ENCODE assay signal across 4 worm cellular contexts in genomic region chrV:10897172-10897571, ce11.
TF ChIP-seq lines count a peak whose summit lies in the region.

No protein-coding gene starts in this region.

TF ChIP-seq in whole organism, L2 larva, 48 proteins besides CTCF, POLR2A, EP300 and RAD21 (continues in another document):
- peak; percentile 80 for TF ChIP-seq skn-1 (tag; optimal IDR thresholded peaks at IDR 0.05; lab: Kevin White, UChicago)
- TF ChIP-seq sem-4 (tag; optimal IDR thresholded peaks at IDR 0.05; lab: Kevin White, UChicago), result peak; percentile 98
- peak; percentile 100 for TF ChIP-seq unc-55 (GFP tag; optimal IDR thresholded peaks at IDR 0.05; lab: Kevin White, UChicago)
- TF ChIP-seq lin-39 (tag; optimal IDR thresholded peaks at IDR 0.05; lab: Kevin White, UChicago), result peak; percentile 53
- TF ChIP-seq nhr-10 (tag; optimal IDR thresholded peaks at IDR 0.05; lab: Kevin White, UChicago), result peak; percentile 79
- TF ChIP-seq gmeb-1 (tag; optimal IDR thresholded peaks at IDR 0.05; lab: Kevin White, UChicago), result peak; percentile 100
- peak; percentile 99 for TF ChIP-seq nhr-21 (tag; optimal IDR thresholded peaks at IDR 0.05; lab: Kevin White, UChicago)
- TF ChIP-seq ama-1 (optimal IDR thresholded peaks at IDR 0.05; lab: Kevin White, UChicago), result peak; percentile 80
- TF ChIP-seq unc-62 (GFP tag; optimal IDR thresholded peaks at IDR 0.05; lab: Kevin White, UChicago), result peak; percentile 95
- TF ChIP-seq lin-13 (GFP tag; optimal IDR thresholded peaks at IDR 0.05; lab: Kevin White, UChicago), result peak; percentile 98
- peak; percentile 95 to 98 for TF ChIP-seq lsy-2 (tag; optimal IDR thresholded peaks at IDR 0.05; lab: Kevin White, UChicago)
- peak; percentile 97 for TF ChIP-seq ztf-4 (tag; optimal IDR thresholded peaks at IDR 0.05; lab: Kevin White, UChicago)
- TF ChIP-seq Y55F3AM.14 (GFP tag; optimal IDR thresholded peaks at IDR 0.05; lab: Kevin White, UChicago), result peak; percentile 99
- TF ChIP-seq lin-11 (tag; optimal IDR thresholded peaks at IDR 0.05; lab: Kevin White, UChicago), result peak; percentile 99
- peak; percentile 93 for TF ChIP-seq ceh-82 (tag; optimal IDR thresholded peaks at IDR 0.05; lab: Kevin White, UChicago)
- TF ChIP-seq egl-27 (tag; optimal IDR thresholded peaks at IDR 0.05; lab: Kevin White, UChicago), result peak; percentile 97
- TF ChIP-seq alr-1 (tag; optimal IDR thresholded peaks at IDR 0.05; lab: Kevin White, UChicago), result no peak
- TF ChIP-seq nhr-77 (tag; optimal IDR thresholded peaks at IDR 0.05; lab: Kevin White, UChicago), result peak; percentile 92
- peak; percentile 85 for TF ChIP-seq nhr-237 (tag; optimal IDR thresholded peaks at IDR 0.05; lab: Kevin White, UChicago)
- no peak for TF ChIP-seq elt-3 (tag; optimal IDR thresholded peaks at IDR 0.05; lab: Kevin White, UChicago)
- peak; percentile 97 for TF ChIP-seq mab-5 (tag; optimal IDR thresholded peaks at IDR 0.05; lab: Kevin White, UChicago)
- peak; percentile 74 to 90 for TF ChIP-seq mdl-1 (tag; optimal IDR thresholded peaks at IDR 0.05; lab: Kevin White, UChicago)
- peak; percentile 99 for TF ChIP-seq crh-2 (tag; optimal IDR thresholded peaks at IDR 0.05; lab: Kevin White, UChicago)

TF ChIP-seq in whole organism, L4 larva, 104 proteins besides CTCF, POLR2A, EP300 and RAD21 (continues in another document):
- TF ChIP-seq D1046.2 (GFP tag; IDR thresholded peaks at IDR 0.05; lab: Robert Waterston, UW), result peak; percentile 96
- TF ChIP-seq hlh-11 (tag; optimal IDR thresholded peaks at IDR 0.05; lab: Kevin White, UChicago), result peak; percentile 99
- no peak for TF ChIP-seq ceh-82 (tag; optimal IDR thresholded peaks at IDR 0.05; lab: Kevin White, UChicago)
- peak; percentile 98 for TF ChIP-seq nhr-11 (tag; optimal IDR thresholded peaks at IDR 0.05; lab: Kevin White, UChicago)
- TF ChIP-seq mxl-2 (GFP tag; conservative IDR thresholded peaks at IDR 0.05; lab: Robert Waterston, UW), result peak; percentile 83
- 0 out of 2 replicates have a peak, but pooled peaks have one; percentile 35 for TF ChIP-seq F44E2.7 (GFP tag; IDR thresholded peaks at IDR 0.05; lab: Robert Waterston, UW)
- TF ChIP-seq ztf-11 (tag; optimal IDR thresholded peaks at IDR 0.05; lab: Kevin White, UChicago), result peak; percentile 22
- peak; percentile 23 for TF ChIP-seq cey-2 (tag; optimal IDR thresholded peaks at IDR 0.05; lab: Kevin White, UChicago; ENCODE audit: borderline replicate concordance, insufficient read depth)
- TF ChIP-seq jun-1 (tag; optimal IDR thresholded peaks at IDR 0.05; lab: Kevin White, UChicago), result peak; percentile 93
- TF ChIP-seq F10B5.3 (tag; optimal IDR thresholded peaks at IDR 0.05; lab: Kevin White, UChicago), result peak; percentile 93
- TF ChIP-seq nhr-10 (tag; optimal IDR thresholded peaks at IDR 0.05; lab: Kevin White, UChicago), result peak; percentile 95
- TF ChIP-seq madf-9 (GFP tag; conservative IDR thresholded peaks at IDR 0.05; lab: Robert Waterston, UW), result peak; percentile 85
- TF ChIP-seq snpc-4 (tag; optimal IDR thresholded peaks at IDR 0.05; lab: Kevin White, UChicago), result peak; percentile 8
- peak; percentile 84 to 88 for TF ChIP-seq madf-5 (GFP tag; IDR thresholded peaks at IDR 0.05; lab: Robert Waterston, UW)
- TF ChIP-seq Y48G9A.11 (GFP tag; IDR thresholded peaks at IDR 0.05; lab: Robert Waterston, UW), result peak; percentile 93
- peak; percentile 13 for TF ChIP-seq unc-39 (tag; optimal IDR thresholded peaks at IDR 0.05; lab: Kevin White, UChicago)
- peak; percentile 99 for TF ChIP-seq ceh-20 (GFP tag; IDR thresholded peaks at IDR 0.05; lab: Robert Waterston, UW)
- peak; percentile 96 for TF ChIP-seq arid-1 (GFP tag; conservative IDR thresholded peaks at IDR 0.05; lab: Robert Waterston, UW)
- TF ChIP-seq pha-4 (GFP tag; IDR thresholded peaks at IDR 0.05; lab: Robert Waterston, UW), result peak; percentile 98
- TF ChIP-seq pha-4 (tag; optimal IDR thresholded peaks at IDR 0.05; lab: Kevin White, UChicago), result peak; percentile 99
- no peak for TF ChIP-seq Y105C5A.15 (GFP tag; IDR thresholded peaks at IDR 0.05; lab: Robert Waterston, UW)
- TF ChIP-seq ceh-62 (tag; optimal IDR thresholded peaks at IDR 0.05; lab: Kevin White, UChicago), result no peak
- TF ChIP-seq egl-43 (GFP tag; IDR thresholded peaks at IDR 0.05; lab: Robert Waterston, UW), result peak; percentile 94

TF ChIP-seq in whole organism, late embryonic, 69 proteins besides CTCF, POLR2A, EP300 and RAD21 (continues in another document):
- TF ChIP-seq C38D4.7 (GFP tag; optimal IDR thresholded peaks at IDR 0.05; lab: Kevin White, UChicago), result peak; percentile 4
- TF ChIP-seq ceh-22 (tag; optimal IDR thresholded peaks at IDR 0.05; lab: Kevin White, UChicago), result no peak
- TF ChIP-seq pros-1 (tag; optimal IDR thresholded peaks at IDR 0.05; lab: Kevin White, UChicago), result peak; percentile 62
- TF ChIP-seq odd-2 (tag; optimal IDR thresholded peaks at IDR 0.05; lab: Kevin White, UChicago), result no peak
- TF ChIP-seq C08G9.2 (tag; optimal IDR thresholded peaks at IDR 0.05; lab: Kevin White, UChicago), result peak; percentile 73
- peak; percentile 57 for TF ChIP-seq pat-9 (tag; optimal IDR thresholded peaks at IDR 0.05; lab: Kevin White, UChicago)
- TF ChIP-seq unc-55 (GFP tag; optimal IDR thresholded peaks at IDR 0.05; lab: Kevin White, UChicago), result peak; percentile 93
- peak; percentile 57 for TF ChIP-seq lim-6 (tag; optimal IDR thresholded peaks at IDR 0.05; lab: Kevin White, UChicago)
- TF ChIP-seq nhr-232 (tag; optimal IDR thresholded peaks at IDR 0.05; lab: Kevin White, UChicago), result no peak
- TF ChIP-seq Y22D7AL.16 (tag; optimal IDR thresholded peaks at IDR 0.05; lab: Kevin White, UChicago), result peak; percentile 60
- peak; percentile 97 for TF ChIP-seq pax-1 (tag; optimal IDR thresholded peaks at IDR 0.05; lab: Kevin White, UChicago)
- peak; percentile 21 for TF ChIP-seq T23F11.4 (GFP tag; optimal IDR thresholded peaks at IDR 0.05; lab: Kevin White, UChicago)
- peak; percentile 49 for TF ChIP-seq fax-1 (tag; optimal IDR thresholded peaks at IDR 0.05; lab: Kevin White, UChicago)
- peak; percentile 85 for TF ChIP-seq unc-42 (tag; optimal IDR thresholded peaks at IDR 0.05; lab: Kevin White, UChicago)
- TF ChIP-seq ttx-3 (tag; optimal IDR thresholded peaks at IDR 0.05; lab: Kevin White, UChicago), result no peak
- TF ChIP-seq ceh-24 (tag; optimal IDR thresholded peaks at IDR 0.05; lab: Kevin White, UChicago), result no peak
- peak; percentile 66 for TF ChIP-seq F13H6.1 (tag; optimal IDR thresholded peaks at IDR 0.05; lab: Kevin White, UChicago)
- peak; percentile 85 for TF ChIP-seq ref-2 (tag; optimal IDR thresholded peaks at IDR 0.05; lab: Kevin White, UChicago)
- no peak for TF ChIP-seq hlh-15 (tag; optimal IDR thresholded peaks at IDR 0.05; lab: Kevin White, UChicago)
- peak; percentile 52 for TF ChIP-seq sdc-2 (tag; optimal IDR thresholded peaks at IDR 0.05; lab: Kevin White, UChicago)
- peak; percentile 53 for TF ChIP-seq hlh-8 (tag; optimal IDR thresholded peaks at IDR 0.05; lab: Kevin White, UChicago)
- TF ChIP-seq npax-4 (tag; optimal IDR thresholded peaks at IDR 0.05; lab: Kevin White, UChicago), result no peak
- peak; percentile 47 for TF ChIP-seq syd-9 (tag; optimal IDR thresholded peaks at IDR 0.05; lab: Kevin White, UChicago)
- TF ChIP-seq pha-2 (tag; optimal IDR thresholded peaks at IDR 0.05; lab: Kevin White, UChicago), result peak; percentile 54
- TF ChIP-seq ceh-34 (tag; optimal IDR thresholded peaks at IDR 0.05; lab: Kevin White, UChicago), result peak; percentile 89
- peak; percentile 77 for TF ChIP-seq ceh-14 (tag; optimal IDR thresholded peaks at IDR 0.05; lab: Kevin White, UChicago)

TF ChIP-seq in whole organism, mixed stage, embryonic, 35 proteins besides CTCF, POLR2A, EP300 and RAD21 (continues in another document):
- TF ChIP-seq mab-5 (tag; optimal IDR thresholded peaks at IDR 0.05; lab: Kevin White, UChicago) (no peak), zip-8 (tag; optimal IDR thresholded peaks at IDR 0.05; lab: Kevin White, UChicago) (no peak), unc-120 (tag; optimal IDR thresholded peaks at IDR 0.05; lab: Kevin White, UChicago; ENCODE audit: poor library complexity, severe bottlenecking) (peak; percentile 98), ceh-43 (GFP tag; optimal IDR thresholded peaks at IDR 0.05; lab: Kevin White, UChicago) (peak; percentile 64), elt-1 (tag; optimal IDR thresholded peaks at IDR 0.05; lab: Kevin White, UChicago; ENCODE audit: borderline replicate concordance, insufficient read depth) (peak; percentile 34), sptf-1 (tag; optimal IDR thresholded peaks at IDR 0.05; lab: Kevin White, UChicago) (peak; percentile 92), blmp-1 (tag; optimal IDR thresholded peaks at IDR 0.05; lab: Kevin White, UChicago) (peak; percentile 33), ceh-83 (GFP tag; optimal IDR thresholded peaks at IDR 0.05; lab: Kevin White, UChicago) (peak; percentile 70), hlh-1 (tag; optimal IDR thresholded peaks at IDR 0.05; lab: Kevin White, UChicago) (peak; percentile 88), ztf-11 (tag; optimal IDR thresholded peaks at IDR 0.05; lab: Kevin White, UChicago) (peak; percentile 60), nhr-2 (tag; optimal IDR thresholded peaks at IDR 0.05; lab: Kevin White, UChicago) (peak; percentile 80), unc-62 (GFP tag; optimal IDR thresholded peaks at IDR 0.05; lab: Kevin White, UChicago) (peak; percentile 94), mls-2 (tag; optimal IDR thresholded peaks at IDR 0.05; lab: Kevin White, UChicago) (peak; percentile 85), flh-1 (GFP tag; optimal IDR thresholded peaks at IDR 0.05; lab: Kevin White, UChicago) (no peak), ces-1 (GFP tag; optimal IDR thresholded peaks at IDR 0.05; lab: Kevin White, UChicago) (peak; percentile 84), mep-1 (tag; optimal IDR thresholded peaks at IDR 0.05; lab: Kevin White, UChicago) (peak; percentile 99), drap-1 (GFP tag; optimal IDR thresholded peaks at IDR 0.05; lab: Kevin White, UChicago) (peak; percentile 88), tbx-8 (GFP tag; optimal IDR thresholded peaks at IDR 0.05; lab: Kevin White, UChicago) (peak; percentile 50), pha-4 (tag; optimal IDR thresholded peaks at IDR 0.05; lab: Kevin White, UChicago) (peak; percentile 99), nhr-12 (tag; optimal IDR thresholded peaks at IDR 0.05; lab: Kevin White, UChicago) (peak; percentile 92), elt-3 (tag; optimal IDR thresholded peaks at IDR 0.05; lab: Kevin White, UChicago) (peak; percentile 86), nhr-237 (tag; optimal IDR thresholded peaks at IDR 0.05; lab: Kevin White, UChicago) (peak; percentile 97), lin-32 (GFP tag; optimal IDR thresholded peaks at IDR 0.05; lab: Kevin White, UChicago) (no peak), ceh-39 (tag; optimal IDR thresholded peaks at IDR 0.05; lab: Kevin White, UChicago) (peak; percentile 99), ham-2 (GFP tag; optimal IDR thresholded peaks at IDR 0.05; lab: Kevin White, UChicago) (peak; percentile 60), nhr-76 (tag; optimal IDR thresholded peaks at IDR 0.05; lab: Kevin White, UChicago) (no peak), lsy-2 (tag; optimal IDR thresholded peaks at IDR 0.05; lab: Kevin White, UChicago) (peak; percentile 92), sem-2 (GFP tag; optimal IDR thresholded peaks at IDR 0.05; lab: Kevin White, UChicago) (no peak), bed-3 (GFP tag; optimal IDR thresholded peaks at IDR 0.05; lab: Kevin White, UChicago) (peak; percentile 52)
